Worm (Caenorhabditis elegans): ENCODE measurements around the gene pcdr-1.

- TF ChIP-seq madf-6 (GFP tag; IDR thresholded peaks at IDR 0.05) (no peak), ama-1 (optimal IDR thresholded peaks at IDR 0.05) (no peak), ama-1 (GFP tag; optimal IDR thresholded peaks at IDR 0.05) (no peak)
Observed at ce11 chrX:15716971-15717370, 50.4 kb downstream of the pcdr-1 start.
